Worm (Caenorhabditis elegans): ENCODE results near the gene srb-6.

Gene srb-6

ce11 chrII:10168905-10169782 is 25.6 kb upstream of the srb-6 start, which contains the start of gene daf-19 (continued):
- TF ChIP-seq egl-43 (GFP tag; IDR thresholded peaks at IDR 0.05), result peak; percentile 71
- TF ChIP-seq tra-1 (GFP tag; IDR thresholded peaks at IDR 0.05), result peak; percentile 78
- TF ChIP-seq aly-2 (tag; optimal IDR thresholded peaks at IDR 0.05), result no peak
- no peak for TF ChIP-seq unc-130 (GFP tag; optimal IDR thresholded peaks at IDR 0.05)
- TF ChIP-seq mes-2 (tag; optimal IDR thresholded peaks at IDR 0.05; ENCODE audit: poor library complexity, severe bottlenecking), result peak; percentile 65
- TF ChIP-seq lin-39 (tag; optimal IDR thresholded peaks at IDR 0.05), result no peak
- TF ChIP-seq spr-1 (tag; optimal IDR thresholded peaks at IDR 0.05), result peak; percentile 12
- no peak for TF ChIP-seq Y48G9A.11 (GFP tag; IDR thresholded peaks at IDR 0.05)
- TF ChIP-seq nhr-76 (tag; optimal IDR thresholded peaks at IDR 0.05), result no peak
- no peak for TF ChIP-seq ceh-62 (tag; optimal IDR thresholded peaks at IDR 0.05)
- no peak for TF ChIP-seq gei-8 (GFP tag; optimal IDR thresholded peaks at IDR 0.05)
- no peak for TF ChIP-seq zip-2 (tag; optimal IDR thresholded peaks at IDR 0.05)
- TF ChIP-seq Y5F2A.4 (GFP tag; optimal IDR thresholded peaks at IDR 0.05), result no peak
- no peak for TF ChIP-seq ces-1 (GFP tag; optimal IDR thresholded peaks at IDR 0.05)
- TF ChIP-seq T20F7.1 (GFP tag; optimal IDR thresholded peaks at IDR 0.05), result no peak
- peak; percentile 22; the same call in 1 of the 2 replicates for TF ChIP-seq madf-9 (GFP tag; conservative IDR thresholded peaks at IDR 0.05)
- no peak for TF ChIP-seq daf-19 (GFP tag; conservative IDR thresholded peaks at IDR 0.05)
- 0 out of 2 replicates have a peak, but pooled peaks have one; percentile 56 for TF ChIP-seq T26A8.4 (GFP tag; IDR thresholded peaks at IDR 0.05)
- peak; percentile 50 for TF ChIP-seq hlh-11 (tag; optimal IDR thresholded peaks at IDR 0.05)
- no peak for TF ChIP-seq vab-7 (GFP tag; IDR thresholded peaks at IDR 0.05)
- peak; percentile 57 for TF ChIP-seq hlh-30 (tag; optimal IDR thresholded peaks at IDR 0.05; ENCODE audit: insufficient read depth)
- peak; percentile 79 for TF ChIP-seq hmg-1.1 (GFP tag; IDR thresholded peaks at IDR 0.05)
- no peak for TF ChIP-seq nhr-25 (tag; optimal IDR thresholded peaks at IDR 0.05; ENCODE audit: borderline replicate concordance, insufficient read depth)
- TF ChIP-seq lsy-2 (tag; optimal IDR thresholded peaks at IDR 0.05), result peak; percentile 16 to 74
- peak; percentile 23 for TF ChIP-seq dpl-1 (GFP tag; optimal IDR thresholded peaks at IDR 0.05)
- TF ChIP-seq set-16 (GFP tag; IDR thresholded peaks at IDR 0.05), result peak; percentile 51; the same call in 1 of the 2 replicates
- TF ChIP-seq aha-1 (tag), result peak; percentile 91
- no peak for TF ChIP-seq pqm-1 (tag; optimal IDR thresholded peaks at IDR 0.05)
- no peak for TF ChIP-seq F10B5.3 (tag; optimal IDR thresholded peaks at IDR 0.05)
- no peak for TF ChIP-seq nhr-41 (GFP tag; IDR thresholded peaks at IDR 0.05)
- TF ChIP-seq duxl-1 (tag; optimal IDR thresholded peaks at IDR 0.05; ENCODE audit: poor library complexity), result peak; percentile 6
- TF ChIP-seq sdz-12 (GFP tag; optimal IDR thresholded peaks at IDR 0.05), result peak; percentile 47
- peak; percentile 32 for TF ChIP-seq nhr-6 (tag; optimal IDR thresholded peaks at IDR 0.05)
- no peak for TF ChIP-seq Y75B8A.6 (GFP tag; IDR thresholded peaks at IDR 0.05)
- TF ChIP-seq dmd-9 (GFP tag; IDR thresholded peaks at IDR 0.05), result no peak
- no peak for TF ChIP-seq R02D3.7 (tag; optimal IDR thresholded peaks at IDR 0.05)
- TF ChIP-seq ceh-28 (tag; optimal IDR thresholded peaks at IDR 0.05), result no peak
- no peak for TF ChIP-seq ztf-7 (tag; optimal IDR thresholded peaks at IDR 0.05)
- TF ChIP-seq ctbp-1 (GFP tag; IDR thresholded peaks at IDR 0.05), result no peak
- no peak for TF ChIP-seq ceh-44 (GFP tag; IDR thresholded peaks at IDR 0.05)
- TF ChIP-seq ama-1 (optimal IDR thresholded peaks at IDR 0.05), result peak; percentile 71
- TF ChIP-seq fkh-10 (GFP tag; optimal IDR thresholded peaks at IDR 0.05), result peak; percentile 5
- peak; percentile 56 for TF ChIP-seq nhr-28 (tag; optimal IDR thresholded peaks at IDR 0.05)
- peak; percentile 14 for TF ChIP-seq lin-13 (GFP tag; optimal IDR thresholded peaks at IDR 0.05)
- peak; percentile 42 for TF ChIP-seq dmd-6 (GFP tag; IDR thresholded peaks at IDR 0.05)
- peak; percentile 40 for TF ChIP-seq mxl-3 (GFP tag; optimal IDR thresholded peaks at IDR 0.05)
- TF ChIP-seq daf-12 (tag; optimal IDR thresholded peaks at IDR 0.05), result no peak
- no peak for TF ChIP-seq zfp-2 (tag; optimal IDR thresholded peaks at IDR 0.05)
- peak; percentile 59 for TF ChIP-seq lin-38 (GFP tag; IDR thresholded peaks at IDR 0.05)
- no peak for TF ChIP-seq attf-4 (tag; optimal IDR thresholded peaks at IDR 0.05)

Data from whole organism, L4 larva.